Worm (Caenorhabditis elegans): ENCODE measurements around the gene F14D7.1.

The F14D7.1 gene

DNA sequence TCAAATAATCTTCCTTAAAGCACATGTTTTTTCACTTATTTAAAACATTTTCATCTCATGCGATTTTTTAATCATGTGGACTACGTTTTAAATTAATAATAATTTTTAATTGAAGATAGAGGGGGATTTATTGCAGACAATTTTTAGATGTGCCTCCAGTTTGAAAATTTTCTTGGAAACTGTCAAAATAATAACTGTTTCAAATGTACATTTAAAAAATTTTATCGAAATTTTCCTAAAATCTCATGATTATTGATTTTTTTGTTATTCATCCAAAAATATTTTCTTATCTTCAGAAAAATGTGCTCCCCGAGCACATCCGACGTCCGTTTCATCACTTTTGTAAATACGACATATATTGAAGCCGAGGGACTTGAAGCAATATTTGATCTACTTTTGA, 32.5 kb downstream of the F14D7.1 start, which contains the start of gene sre-8:
Gene sre-8 (plus strand): TSS at position 301 of the 400 bp plus-strand sequence.
- TF ChIP-seq nhr-21 (tag; optimal IDR thresholded peaks at IDR 0.05) (no peak), nhr-129 (tag; optimal IDR thresholded peaks at IDR 0.05) (no peak), peb-1 (tag; optimal IDR thresholded peaks at IDR 0.05) (no peak), unc-39 (tag; optimal IDR thresholded peaks at IDR 0.05) (no peak), ztf-11 (tag; optimal IDR thresholded peaks at IDR 0.05) (no peak), egl-27 (tag; optimal IDR thresholded peaks at IDR 0.05) (no peak), zag-1 (tag; optimal IDR thresholded peaks at IDR 0.05) (no peak)

DNA sequence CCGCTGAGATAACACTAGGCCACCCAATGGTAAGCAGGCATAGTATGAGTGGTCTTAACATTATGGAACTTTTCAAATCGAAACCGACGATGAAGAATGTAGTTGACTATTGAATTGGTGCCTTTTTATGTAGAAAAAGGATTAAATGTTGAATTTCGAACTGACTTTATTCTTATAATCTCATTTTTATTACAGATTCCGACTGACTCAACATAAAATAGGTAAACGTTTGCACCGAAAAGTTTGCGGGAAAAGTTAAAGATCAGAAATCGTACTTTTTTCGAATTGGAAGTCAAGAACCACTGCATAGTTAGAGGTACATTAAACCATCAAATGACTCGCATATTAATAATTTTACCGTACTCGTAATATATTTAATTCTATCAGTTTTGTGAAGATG, 35.0 kb downstream of the F14D7.1 start, which contains the start of gene K02E11.7:
Gene K02E11.7 (minus strand): TSS at position 101 of the 400 bp plus-strand sequence.
- TF ChIP-seq mbf-1 (tag; optimal IDR thresholded peaks at IDR 0.05): no peak
- TF ChIP-seq ztf-1 (GFP tag; conservative IDR thresholded peaks at IDR 0.05): no peak
- no peak for TF ChIP-seq gmeb-1 (tag; optimal IDR thresholded peaks at IDR 0.05)
- TF ChIP-seq F13H6.1 (tag; optimal IDR thresholded peaks at IDR 0.05): no peak
- no peak for TF ChIP-seq nhr-6 (tag; optimal IDR thresholded peaks at IDR 0.05)
- no peak for TF ChIP-seq nhr-23 (tag; optimal IDR thresholded peaks at IDR 0.05)
- no peak for TF ChIP-seq ztf-4 (tag; optimal IDR thresholded peaks at IDR 0.05)
- TF ChIP-seq lin-13 (GFP tag; optimal IDR thresholded peaks at IDR 0.05): no peak
- no peak for TF ChIP-seq crh-2 (tag; optimal IDR thresholded peaks at IDR 0.05)
- no peak for TF ChIP-seq nhr-129 (tag; optimal IDR thresholded peaks at IDR 0.05)
- no peak for TF ChIP-seq peb-1 (tag; optimal IDR thresholded peaks at IDR 0.05)
- no peak for TF ChIP-seq snpc-4 (tag; optimal IDR thresholded peaks at IDR 0.05)
- no peak for TF ChIP-seq nhr-25 (tag; optimal IDR thresholded peaks at IDR 0.05)
- TF ChIP-seq dmd-4 (tag; optimal IDR thresholded peaks at IDR 0.05): no peak
- no peak for TF ChIP-seq nhr-12 (tag; optimal IDR thresholded peaks at IDR 0.05)
- no peak for TF ChIP-seq elt-3 (tag; optimal IDR thresholded peaks at IDR 0.05)
- no peak for TF ChIP-seq R02D3.7 (tag; optimal IDR thresholded peaks at IDR 0.05)
- no peak for TF ChIP-seq lsy-2 (tag; optimal IDR thresholded peaks at IDR 0.05)
- no peak for TF ChIP-seq unc-39 (tag; optimal IDR thresholded peaks at IDR 0.05)
- TF ChIP-seq blmp-1 (tag; optimal IDR thresholded peaks at IDR 0.05; ENCODE audit: insufficient read depth): no peak

DNA sequence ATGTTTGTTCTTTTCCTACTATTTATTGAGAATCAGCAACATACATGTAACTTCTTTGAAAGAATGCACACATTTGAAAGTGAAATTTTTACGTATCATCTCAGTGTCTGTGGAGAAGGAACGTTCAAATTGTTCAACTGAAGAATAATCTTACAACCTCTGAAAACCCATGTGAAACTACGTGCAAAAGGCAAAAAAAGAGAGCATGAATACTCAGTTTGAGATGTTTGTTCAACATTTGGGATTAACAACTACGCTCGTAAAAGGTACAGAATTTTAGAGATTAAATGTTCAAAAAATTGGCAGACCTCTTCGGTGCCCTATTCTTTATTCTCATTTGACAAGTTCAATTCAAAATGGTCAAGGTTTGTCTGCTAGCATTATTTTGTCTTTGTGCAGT, 37.2 kb downstream of the F14D7.1 start, which contains the start of gene K02E11.5:
Gene K02E11.5 (plus strand): TSS at position 301 of the 400 bp plus-strand sequence.
- no peak for TF ChIP-seq ztf-4 (tag; optimal IDR thresholded peaks at IDR 0.05)
- TF ChIP-seq elt-3 (tag; optimal IDR thresholded peaks at IDR 0.05): no peak
- TF ChIP-seq lin-39 (tag; optimal IDR thresholded peaks at IDR 0.05): no peak
- TF ChIP-seq Y55F3AM.14 (GFP tag; optimal IDR thresholded peaks at IDR 0.05): no peak
- no peak for TF ChIP-seq ceh-16 (tag; optimal IDR thresholded peaks at IDR 0.05)

DNA sequence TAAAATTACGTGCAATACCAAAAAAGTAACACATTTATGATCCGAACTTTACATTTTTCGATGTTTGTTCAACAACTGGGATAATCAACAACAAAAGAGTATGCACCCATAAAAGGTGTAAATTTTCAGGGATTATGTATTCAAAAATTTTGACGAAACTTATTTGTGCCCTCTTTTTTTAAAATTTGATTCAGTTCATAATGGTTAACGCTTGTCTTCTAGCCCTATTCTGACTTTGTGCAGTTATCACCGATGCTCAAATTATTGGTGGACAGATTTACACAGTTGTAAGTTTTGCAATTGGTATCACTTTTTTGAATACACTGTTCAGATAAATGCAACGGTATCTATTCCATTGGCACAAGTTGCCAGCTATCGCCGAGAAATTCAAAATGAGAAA, 40.6 kb downstream of the F14D7.1 start, which contains the start of gene K02E11.6:
Gene K02E11.6 (plus strand): TSS at position 149 of the 400 bp plus-strand sequence.
- TF ChIP-seq nhr-21 (tag; optimal IDR thresholded peaks at IDR 0.05): no peak
- no peak for TF ChIP-seq gmeb-1 (tag; optimal IDR thresholded peaks at IDR 0.05)
- no peak for TF ChIP-seq snpc-4 (tag; optimal IDR thresholded peaks at IDR 0.05)
- no peak for TF ChIP-seq lsy-2 (tag; optimal IDR thresholded peaks at IDR 0.05)
- TF ChIP-seq nhr-6 (tag; optimal IDR thresholded peaks at IDR 0.05): no peak
- TF ChIP-seq alr-1 (tag; optimal IDR thresholded peaks at IDR 0.05): no peak
- TF ChIP-seq elt-1 (tag; optimal IDR thresholded peaks at IDR 0.05): no peak
- no peak for TF ChIP-seq nhr-10 (tag; optimal IDR thresholded peaks at IDR 0.05)
- no peak for TF ChIP-seq C34F6.9 (tag; optimal IDR thresholded peaks at IDR 0.05)
- no peak for TF ChIP-seq lin-13 (GFP tag; optimal IDR thresholded peaks at IDR 0.05)
- TF ChIP-seq egl-27 (tag; optimal IDR thresholded peaks at IDR 0.05): no peak
- no peak for TF ChIP-seq mbf-1 (tag; optimal IDR thresholded peaks at IDR 0.05)
- TF ChIP-seq nhr-12 (tag; optimal IDR thresholded peaks at IDR 0.05): no peak
- TF ChIP-seq aly-2 (tag; optimal IDR thresholded peaks at IDR 0.05): no peak
- no peak for TF ChIP-seq skn-1 (tag; optimal IDR thresholded peaks at IDR 0.05)

DNA sequence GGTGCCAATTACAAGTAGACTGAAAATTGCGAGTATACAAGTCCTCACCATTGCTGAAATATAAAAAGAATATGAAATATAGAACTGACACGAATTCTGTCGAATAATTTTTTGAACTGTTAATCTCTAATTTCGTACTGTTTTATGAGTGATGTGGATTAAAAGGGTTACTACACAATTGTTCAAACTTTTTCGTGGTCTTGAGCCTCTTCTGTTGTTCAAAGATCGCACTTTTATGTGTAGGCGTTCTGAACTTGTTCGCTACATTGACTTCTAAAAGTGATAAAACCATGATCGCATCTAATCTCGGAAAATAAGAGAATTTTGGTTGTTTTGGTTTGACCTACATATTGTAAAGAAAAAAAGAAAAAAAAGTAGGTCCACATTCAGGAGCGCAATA, 41.2 kb downstream of the F14D7.1 start, which contains the start of gene K02E11.4:
Gene K02E11.4 (minus strand): TSS at position 101 of the 400 bp plus-strand sequence.
- TF ChIP-seq peb-1 (tag; optimal IDR thresholded peaks at IDR 0.05) (no peak), nhr-6 (tag; optimal IDR thresholded peaks at IDR 0.05) (no peak), F13H6.1 (tag; optimal IDR thresholded peaks at IDR 0.05) (no peak), mbf-1 (tag; optimal IDR thresholded peaks at IDR 0.05) (no peak), mab-5 (tag; optimal IDR thresholded peaks at IDR 0.05) (no peak), nhr-25 (tag; optimal IDR thresholded peaks at IDR 0.05) (no peak), dmd-4 (tag; optimal IDR thresholded peaks at IDR 0.05) (no peak), ztf-11 (tag; optimal IDR thresholded peaks at IDR 0.05) (no peak), ztf-4 (tag; optimal IDR thresholded peaks at IDR 0.05) (no peak), nhr-77 (tag; optimal IDR thresholded peaks at IDR 0.05) (no peak), blmp-1 (tag; optimal IDR thresholded peaks at IDR 0.05; ENCODE audit: insufficient read depth) (no peak), elt-3 (tag; optimal IDR thresholded peaks at IDR 0.05) (no peak), mdl-1 (tag; optimal IDR thresholded peaks at IDR 0.05) (no peak)
